Fruit fly (Drosophila melanogaster): Measurements from ENCODE around the gene GluRS-m.

dm6 chr3L:16394506-16394905 is 22.5 kb downstream of the GluRS-m start, which contains the start of gene Gagr:
- TF ChIP-seq CG8478 (optimal IDR thresholded peaks at IDR 0.05) (no peak), CTCF (optimal IDR thresholded peaks at IDR 0.05) (no peak)

Data from S2 (cell line).